Fruit fly (Drosophila melanogaster): ENCODE results near the gene CG11470.

DNA sequence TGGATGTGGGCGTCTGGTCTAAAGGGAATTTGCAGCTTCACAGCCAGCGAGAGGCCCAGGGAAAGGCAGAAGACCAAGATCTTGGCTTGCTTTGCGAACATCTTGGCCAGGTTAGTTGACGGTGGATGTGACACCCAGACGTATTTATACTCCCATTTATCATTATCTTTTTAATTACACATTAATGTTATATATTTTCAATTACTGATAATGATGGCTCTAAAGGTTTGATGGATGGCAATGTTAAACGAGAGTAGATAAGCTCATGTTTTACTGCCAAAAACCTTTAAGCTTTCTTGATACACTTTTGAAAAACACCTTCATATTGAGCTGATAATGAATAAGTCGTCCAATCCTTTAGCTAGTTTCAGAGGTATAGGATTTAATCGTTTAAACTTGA is at the start of gene CG11470:
- no peak for TF ChIP-seq CG1620 (GFP tag; optimal IDR thresholded peaks at IDR 0.05)
- no peak for TF ChIP-seq toe (GFP tag; optimal IDR thresholded peaks at IDR 0.05)
- TF ChIP-seq kay (GFP tag; ENCODE audit: borderline replicate concordance): no peak

Data from whole organism, adult.